Worm (Caenorhabditis elegans) whole organism, L1 larva: Measurements from ENCODE around the gene ehn-3.

Experiments
- C04F5.9 ChIP-seq: sonication (generic microtip); optimal IDR thresholded peaks from 2 replicates; lab custom pipeline; 2016; ENCODE audit warnings: missing genetic modification characterization, missing compliant biosample characterization
- C16A3.4 ChIP-seq: fragments of 150-350 bp; optimal IDR thresholded peaks from 2 replicates; lab custom pipeline; 2014; ENCODE audit warnings: missing biosample characterization, missing genetic modification characterization
- aha-1 ChIP-seq: fragments of 150-350 bp; optimal IDR thresholded peaks from 2 replicates; lab custom pipeline; 2014; ENCODE audit warnings: missing biosample characterization, missing genetic modification characterization
- alr-1 ChIP-seq: fragments of 200-800 bp; sonication (Bioruptor generic); optimal IDR thresholded peaks from 2 replicates; lab custom pipeline; 2018; ENCODE audit warnings: borderline replicate concordance, mild to moderate bottlenecking, missing genetic modification characterization, missing compliant biosample characterization
- ceh-63 ChIP-seq: fragments of 200-800 bp; sonication (Bioruptor generic); optimal IDR thresholded peaks from 2 replicates; lab custom pipeline; 2018; ENCODE audit warnings: mild to moderate bottlenecking, missing genetic modification characterization, missing compliant biosample characterization
- ceh-8 ChIP-seq: fragments of 200-800 bp; sonication (Bioruptor generic); optimal IDR thresholded peaks from 2 replicates; lab custom pipeline; 2018; ENCODE audit warnings: mild to moderate bottlenecking, missing genetic modification characterization, moderate library complexity, missing compliant biosample characterization
- ceh-82 ChIP-seq, 3 experiments: fragments of 150-350 bp in 1 of 3; sonication (generic microtip) in 2 of 3; optimal IDR thresholded peaks; 2 replicates each; lab custom pipeline; 2014 to 2017; ENCODE audit warnings: missing biosample characterization in 3 of 3, missing genetic modification characterization in 3 of 3
- ces-1 ChIP-seq: fragments of 150-350 bp; optimal IDR thresholded peaks from 2 replicates; lab custom pipeline; 2014; ENCODE audit warnings: missing biosample characterization, missing genetic modification reagents, missing genetic modification characterization
- egl-13 ChIP-seq: sonication (generic microtip); optimal IDR thresholded peaks from 2 replicates; lab custom pipeline; 2016; ENCODE audit warnings: missing genotype, missing genetic modification reagents, missing genetic modification characterization, missing compliant biosample characterization
- elt-2 ChIP-seq: sonication (generic microtip); optimal IDR thresholded peaks from 2 replicates; lab custom pipeline; 2016; ENCODE audit warnings: missing genetic modification characterization, mild to moderate bottlenecking, inconsistent platforms, missing compliant biosample characterization, missing genetic modification reagents
- ets-5 ChIP-seq: fragments of 200-800 bp; sonication (Bioruptor generic); IDR thresholded peaks from 2 replicates; pipeline ENCODE4 v1.3.6; 2022; ENCODE audit warnings: missing genetic modification characterization, missing compliant biosample characterization
- fos-1 ChIP-seq: fragments of 150-350 bp; optimal IDR thresholded peaks from 2 replicates; lab custom pipeline; 2014; ENCODE audit warnings: missing biosample characterization, missing genetic modification characterization
- grh-1 ChIP-seq: fragments of 200-800 bp; sonication (Bioruptor generic); IDR thresholded peaks from 2 replicates; pipeline ENCODE4 v1.3.6; 2022; ENCODE audit warnings: missing genetic modification reagents, missing genetic modification characterization, missing compliant biosample characterization
- hlh-17 ChIP-seq: fragments of 200-800 bp; sonication (Bioruptor generic); optimal IDR thresholded peaks from 2 replicates; lab custom pipeline; 2018; ENCODE audit warnings: missing genetic modification characterization, mild to moderate bottlenecking, missing compliant biosample characterization, moderate library complexity, borderline replicate concordance
- hpl-2 ChIP-seq: fragments of 150-350 bp; optimal IDR thresholded peaks from 2 replicates; lab custom pipeline; 2014; ENCODE audit warnings: missing biosample characterization, missing genetic modification reagents, missing genetic modification characterization
- lin-13 ChIP-seq: fragments of 150-350 bp; optimal IDR thresholded peaks from 2 replicates; lab custom pipeline; 2014; ENCODE audit warnings: missing biosample characterization, missing genetic modification reagents, missing genetic modification characterization
- lin-14 ChIP-seq: fragments of 200-800 bp; sonication (Bioruptor generic); optimal IDR thresholded peaks from 2 replicates; lab custom pipeline; 2018; ENCODE audit warnings: mild to moderate bottlenecking, missing genetic modification characterization, moderate library complexity, missing compliant biosample characterization
- lin-35 ChIP-seq, 2 experiments: fragments of 150-350 bp; optimal IDR thresholded peaks; 2 replicates each; lab custom pipeline; 2014; ENCODE audit warnings: missing biosample characterization in 2 of 2, missing genetic modification characterization in 2 of 2, missing genetic modification reagents in 2 of 2
- lsy-2 ChIP-seq, 2 experiments: fragments of 150-350 bp; optimal IDR thresholded peaks; 2 replicates each; lab custom pipeline; 2014; ENCODE audit warnings: missing biosample characterization in 2 of 2, missing genetic modification characterization in 2 of 2
- mdl-1 ChIP-seq, 2 experiments: fragments of 150-350 bp; optimal IDR thresholded peaks; 2 replicates each; lab custom pipeline; 2014 to 2017; ENCODE audit warnings: missing biosample characterization in 2 of 2, missing genetic modification characterization in 2 of 2, inconsistent platforms in 1 of 2
- mef-2 ChIP-seq: fragments of 150-350 bp; optimal IDR thresholded peaks from 2 replicates; lab custom pipeline; 2014; ENCODE audit warnings: missing biosample characterization, missing genetic modification characterization
- nhr-12 ChIP-seq: sonication (generic microtip); optimal IDR thresholded peaks from 2 replicates; lab custom pipeline; 2017; ENCODE audit warnings: missing biosample characterization, missing genetic modification characterization
- nhr-20 ChIP-seq: sonication (generic microtip); optimal IDR thresholded peaks from 2 replicates; lab custom pipeline; 2016; ENCODE audit warnings: mild to moderate bottlenecking, missing genetic modification characterization, missing compliant biosample characterization
- nhr-237 ChIP-seq: fragments of 150-350 bp; optimal IDR thresholded peaks from 2 replicates; lab custom pipeline; 2014; ENCODE audit warnings: missing biosample characterization, missing genetic modification characterization
- nhr-47 ChIP-seq: sonication (generic microtip); optimal IDR thresholded peaks from 2 replicates; lab custom pipeline; 2016; ENCODE audit warnings: mild to moderate bottlenecking, missing genetic modification characterization, moderate library complexity, missing compliant biosample characterization
- nhr-71 ChIP-seq: sonication (generic microtip); optimal IDR thresholded peaks from 2 replicates; lab custom pipeline; 2016; ENCODE audit warnings: mild to moderate bottlenecking, missing genetic modification characterization, moderate library complexity, missing compliant biosample characterization
- nhr-77 ChIP-seq: fragments of 150-350 bp; optimal IDR thresholded peaks from 2 replicates; lab custom pipeline; 2014; ENCODE audit warnings: missing biosample characterization, missing genetic modification characterization
- nhr-84 ChIP-seq: sonication (generic microtip); optimal IDR thresholded peaks from 2 replicates; lab custom pipeline; 2017; ENCODE audit warnings: missing biosample characterization, missing genetic modification characterization
- nhr-85 ChIP-seq: sonication (generic microtip); peaks from one replicate; lab custom pipeline; 2016; ENCODE audit warnings: missing genetic modification characterization, inconsistent platforms, missing compliant biosample characterization
- nhr-90 ChIP-seq: sonication (generic microtip); optimal IDR thresholded peaks from 2 replicates; lab custom pipeline; 2016; ENCODE audit warnings: mild to moderate bottlenecking, missing genetic modification characterization, missing compliant biosample characterization; ENCODE audit not compliant: poor library complexity
- pag-3 ChIP-seq: sonication (generic microtip); optimal IDR thresholded peaks from 2 replicates; lab custom pipeline; 2017; ENCODE audit warnings: missing genetic modification characterization, mild to moderate bottlenecking, missing compliant biosample characterization, antibody characterized with exemption, borderline replicate concordance; ENCODE audit not compliant: insufficient read depth
- pqm-1 ChIP-seq: sonication (generic microtip); optimal IDR thresholded peaks from 3 replicates; lab custom pipeline; 2017; ENCODE audit warnings: missing biosample characterization, missing genetic modification characterization
- skn-1 ChIP-seq: fragments of 150-350 bp; optimal IDR thresholded peaks from 2 replicates; lab custom pipeline; 2014; ENCODE audit warnings: missing biosample characterization, missing genetic modification characterization
- snu-23 ChIP-seq: sonication (generic microtip); optimal IDR thresholded peaks from 2 replicates; lab custom pipeline; 2016; ENCODE audit warnings: missing genetic modification characterization, missing compliant biosample characterization
- sup-37 ChIP-seq: fragments of 200-800 bp; sonication (Bioruptor generic); optimal IDR thresholded peaks from 2 replicates; lab custom pipeline; 2018; ENCODE audit warnings: mild to moderate bottlenecking, missing genetic modification characterization, missing compliant biosample characterization
- tbx-2 ChIP-seq: sonication (generic microtip); optimal IDR thresholded peaks from 2 replicates; lab custom pipeline; 2016; ENCODE audit warnings: missing genetic modification characterization, missing compliant biosample characterization
- tlp-1 ChIP-seq: fragments of 150-350 bp; optimal IDR thresholded peaks from 2 replicates; lab custom pipeline; 2014; ENCODE audit warnings: missing biosample characterization, missing genetic modification characterization
- unc-30 ChIP-seq: sonication (generic microtip); optimal IDR thresholded peaks from 2 replicates; lab custom pipeline; 2017; ENCODE audit warnings: missing biosample characterization, missing genetic modification characterization
- unc-86 ChIP-seq: sonication (generic microtip); optimal IDR thresholded peaks from 2 replicates; lab custom pipeline; 2016; ENCODE audit warnings: missing genetic modification characterization, missing compliant biosample characterization
- unc-98 ChIP-seq: fragments of 200-800 bp; sonication (Bioruptor generic); IDR thresholded peaks from 2 replicates; pipeline ENCODE4 v1.3.6; 2022; ENCODE audit warnings: missing genetic modification characterization, missing compliant biosample characterization
- xbp-1 ChIP-seq: sonication (generic microtip); optimal IDR thresholded peaks from 2 replicates; lab custom pipeline; 2016; ENCODE audit warnings: missing genetic modification characterization, missing compliant biosample characterization
- zip-4 ChIP-seq: fragments of 200-800 bp; sonication (Bioruptor generic); optimal IDR thresholded peaks from 2 replicates; lab custom pipeline; 2018; ENCODE audit warnings: mild to moderate bottlenecking, missing genetic modification characterization, moderate library complexity, missing compliant biosample characterization

The ehn-3 gene

ce11 chrIV:5393566-5393965 lies 25.5 kb downstream of the ehn-3 start:
- TF ChIP-seq ceh-63 (GFP tag; lab: Kevin White, UChicago) (no peak), grh-1 (GFP tag; lab: Robert Waterston, UW) (no peak), elt-2 (tag; lab: Kevin White, UChicago) (peak; percentile 54), nhr-71 (tag; lab: Kevin White, UChicago) (peak; percentile 18), lin-35 (GFP tag; optimal IDR thresholded peaks at IDR 0.05; lab: Kevin White, UChicago) (peak in 1 of 2 experiments; percentile 43)

- TF ChIP-seq snu-23, result no peak
- no peak for TF ChIP-seq skn-1 (tag; lab: Kevin White, UChicago)
- TF ChIP-seq hpl-2 (GFP tag; lab: Kevin White, UChicago), result no peak
- no peak for TF ChIP-seq xbp-1 (tag; lab: Kevin White, UChicago)
- no peak for TF ChIP-seq aha-1 (tag; lab: Kevin White, UChicago)
- no peak for TF ChIP-seq pag-3 (tag; lab: Kevin White, UChicago)
- no peak for TF ChIP-seq nhr-77 (tag; lab: Kevin White, UChicago)
- no peak for TF ChIP-seq mdl-1 (tag; optimal IDR thresholded peaks at IDR 0.05; lab: Kevin White, UChicago)
Measured at ce11 chrIV:5391507-5392057, 27.4 kb downstream of the ehn-3 start, which contains the start of the genes htp-1 and ZK616.5. TSS of gene htp-1 (minus strand) at chrIV:5391557. TSS of gene ZK616.5 (plus strand) at chrIV:5391929.

ce11 chrIV:5389951-5390350 lies 29.1 kb downstream of the ehn-3 start:
- TF ChIP-seq ceh-82 (tag; optimal IDR thresholded peaks at IDR 0.05; lab: Kevin White, UChicago), result no peak
- peak; percentile 47 for TF ChIP-seq nhr-85
- TF ChIP-seq unc-98, result no peak
- no peak for TF ChIP-seq alr-1 (tag; lab: Kevin White, UChicago)
- TF ChIP-seq nhr-20 (tag; lab: Kevin White, UChicago), result no peak
- TF ChIP-seq zip-4 (GFP tag; lab: Kevin White, UChicago), result no peak
- peak; percentile 19 for TF ChIP-seq lin-14 (GFP tag; lab: Kevin White, UChicago)
- TF ChIP-seq ceh-8, result no peak

- TF ChIP-seq C04F5.9, result no peak
- TF ChIP-seq nhr-12, result no peak
- no peak for TF ChIP-seq mdl-1 (tag; optimal IDR thresholded peaks at IDR 0.05; lab: Kevin White, UChicago)
- peak in 1 of 2 experiments; percentile 32 for TF ChIP-seq lsy-2 (tag; optimal IDR thresholded peaks at IDR 0.05; lab: Kevin White, UChicago)
- TF ChIP-seq nhr-71 (tag; lab: Kevin White, UChicago), result peak; percentile 58
- TF ChIP-seq lin-35 (GFP tag; optimal IDR thresholded peaks at IDR 0.05; lab: Kevin White, UChicago), result peak in 1 of 2 experiments; percentile 46
- TF ChIP-seq ceh-82 (tag; optimal IDR thresholded peaks at IDR 0.05; lab: Kevin White, UChicago), result no peak
- no peak for TF ChIP-seq egl-13 (tag; lab: Kevin White, UChicago)
- TF ChIP-seq nhr-84 (tag; lab: Kevin White, UChicago), result no peak
- no peak for TF ChIP-seq alr-1 (tag; lab: Kevin White, UChicago)
- TF ChIP-seq xbp-1 (tag; lab: Kevin White, UChicago), result peak; percentile 2
- TF ChIP-seq hpl-2 (GFP tag; lab: Kevin White, UChicago), result no peak
- TF ChIP-seq unc-86 (tag; lab: Kevin White, UChicago), result no peak
- no peak for TF ChIP-seq fos-1 (tag; lab: Kevin White, UChicago)
- TF ChIP-seq ces-1 (GFP tag; lab: Kevin White, UChicago), result no peak
- no peak for TF ChIP-seq hlh-17 (GFP tag; lab: Kevin White, UChicago)
- TF ChIP-seq pag-3 (tag; lab: Kevin White, UChicago), result no peak
- TF ChIP-seq nhr-85, result peak; percentile 84
- TF ChIP-seq pqm-1 (tag; lab: Kevin White, UChicago), result no peak
- peak; percentile 45 for TF ChIP-seq nhr-20 (tag; lab: Kevin White, UChicago)
- no peak for TF ChIP-seq nhr-237 (tag; lab: Kevin White, UChicago)
- TF ChIP-seq ceh-63 (GFP tag; lab: Kevin White, UChicago), result no peak
- no peak for TF ChIP-seq C16A3.4 (tag; lab: Kevin White, UChicago)
- peak; percentile 33 for TF ChIP-seq snu-23
- no peak for TF ChIP-seq nhr-47 (tag; lab: Kevin White, UChicago)
- TF ChIP-seq unc-98, result no peak
- no peak for TF ChIP-seq lin-13 (GFP tag; lab: Kevin White, UChicago)
- TF ChIP-seq sup-37 (GFP tag; lab: Kevin White, UChicago), result no peak
- TF ChIP-seq unc-30 (tag; lab: Kevin White, UChicago), result no peak
- no peak for TF ChIP-seq mef-2 (tag; lab: Kevin White, UChicago)
- TF ChIP-seq tlp-1 (tag; lab: Kevin White, UChicago), result no peak
- peak; percentile 18 for TF ChIP-seq nhr-90
- peak; percentile 1 for TF ChIP-seq tbx-2 (tag; lab: Kevin White, UChicago)
- TF ChIP-seq nhr-77 (tag; lab: Kevin White, UChicago), result peak; percentile 43
- no peak for TF ChIP-seq zip-4 (GFP tag; lab: Kevin White, UChicago)
- TF ChIP-seq ets-5 (GFP tag; lab: Robert Waterston, UW), result no peak
Measured at ce11 chrIV:5388477-5389065, 30.5 kb downstream of the ehn-3 start, which contains the start of gene elo-6. TSS of gene elo-6 (minus strand) at chrIV:5388559.
